Worm (Caenorhabditis elegans) whole organism, L2 larva: ENCODE data around the gene Y82E9BL.19.
"Not testable (repeated sequence)": the region's sequence is repeated elsewhere in the genome, so short reads cannot be mapped to it uniquely, and the experiment has no call there.

Experiments used
- ZK546.5 ChIP-seq: sonication (generic microtip); optimal IDR thresholded peaks from 2 replicates; lab custom pipeline; 2017; ENCODE audit warnings: missing biosample characterization, missing genetic modification characterization
- alr-1 ChIP-seq: fragments of 150-350 bp; optimal IDR thresholded peaks from 2 replicates; lab custom pipeline; 2014; ENCODE audit warnings: missing biosample characterization, missing genetic modification characterization
- aly-2 ChIP-seq: fragments of 150-350 bp; optimal IDR thresholded peaks from 2 replicates; lab custom pipeline; 2014; ENCODE audit warnings: missing biosample characterization, missing genetic modification characterization
- ama-1 ChIP-seq: fragments of 150-350 bp; optimal IDR thresholded peaks from 2 replicates; lab custom pipeline; 2018; ENCODE audit warnings: inconsistent platforms
- ceh-16 ChIP-seq: fragments of 150-350 bp; optimal IDR thresholded peaks from 2 replicates; lab custom pipeline; 2014; ENCODE audit warnings: missing biosample characterization, missing genetic modification characterization
- ceh-82 ChIP-seq: fragments of 150-350 bp; optimal IDR thresholded peaks from 2 replicates; lab custom pipeline; 2014; ENCODE audit warnings: missing biosample characterization, missing genetic modification characterization
- dmd-4 ChIP-seq: sonication (generic microtip); optimal IDR thresholded peaks from 2 replicates; lab custom pipeline; 2017; ENCODE audit warnings: missing biosample characterization, missing genetic modification characterization
- egl-27 ChIP-seq: sonication (generic microtip); optimal IDR thresholded peaks from 3 replicates; lab custom pipeline; 2017; ENCODE audit warnings: missing biosample characterization, missing genetic modification reagents, missing genetic modification characterization
- elt-3 ChIP-seq: sonication (generic microtip); optimal IDR thresholded peaks from 2 replicates; lab custom pipeline; 2017; ENCODE audit warnings: missing biosample characterization, missing genetic modification characterization
- fos-1 ChIP-seq: fragments of 150-350 bp; optimal IDR thresholded peaks from 2 replicates; lab custom pipeline; 2014; ENCODE audit warnings: missing biosample characterization, missing genetic modification characterization
- gmeb-1 ChIP-seq: fragments of 150-350 bp; optimal IDR thresholded peaks from 2 replicates; lab custom pipeline; 2014; ENCODE audit warnings: missing biosample characterization, missing genetic modification characterization
- lin-11 ChIP-seq: fragments of 150-350 bp; sonication (generic microtip); optimal IDR thresholded peaks from 2 replicates; lab custom pipeline; 2014; ENCODE audit warnings: missing biosample characterization, missing genetic modification characterization, inconsistent platforms, mixed read lengths
- lin-13 ChIP-seq: fragments of 150-350 bp; optimal IDR thresholded peaks from 2 replicates; lab custom pipeline; 2014; ENCODE audit warnings: missing biosample characterization, missing genetic modification reagents, missing genetic modification characterization
- lsy-2 ChIP-seq, 2 experiments: fragments of 150-350 bp in 1 of 2; sonication (generic microtip) in 1 of 2; optimal IDR thresholded peaks; 2 replicates each; lab custom pipeline; 2014 to 2017; ENCODE audit warnings: missing biosample characterization in 2 of 2, missing genetic modification characterization in 2 of 2
- mbf-1 ChIP-seq: sonication (generic microtip); optimal IDR thresholded peaks from 2 replicates; lab custom pipeline; 2017; ENCODE audit warnings: missing biosample characterization, missing genetic modification characterization
- nhr-12 ChIP-seq: fragments of 150-350 bp; optimal IDR thresholded peaks from 2 replicates; lab custom pipeline; 2014; ENCODE audit warnings: missing biosample characterization, missing genetic modification characterization
- nhr-129 ChIP-seq: fragments of 150-350 bp; optimal IDR thresholded peaks from 2 replicates; lab custom pipeline; 2014; ENCODE audit warnings: missing biosample characterization, missing genetic modification characterization
- nhr-21 ChIP-seq: fragments of 150-350 bp; optimal IDR thresholded peaks from 2 replicates; lab custom pipeline; 2014; ENCODE audit warnings: missing biosample characterization, missing genetic modification characterization
- nhr-237 ChIP-seq: fragments of 150-350 bp; optimal IDR thresholded peaks from 2 replicates; lab custom pipeline; 2014; ENCODE audit warnings: missing biosample characterization, missing genetic modification characterization
- nhr-25 ChIP-seq: fragments of 150-350 bp; sonication (generic microtip); optimal IDR thresholded peaks from 3 replicates; lab custom pipeline; 2014; ENCODE audit warnings: missing biosample characterization, missing genetic modification characterization
- nhr-6 ChIP-seq: fragments of 150-350 bp; optimal IDR thresholded peaks from 2 replicates; lab custom pipeline; 2014; ENCODE audit warnings: missing biosample characterization, missing genetic modification characterization
- nhr-77 ChIP-seq: fragments of 150-350 bp; optimal IDR thresholded peaks from 2 replicates; lab custom pipeline; 2014; ENCODE audit warnings: missing biosample characterization, missing genetic modification characterization
- peb-1 ChIP-seq: fragments of 150-350 bp; optimal IDR thresholded peaks from 2 replicates; lab custom pipeline; 2014; ENCODE audit warnings: missing biosample characterization, missing genetic modification characterization
- sem-4 ChIP-seq: fragments of 150-350 bp; optimal IDR thresholded peaks from 2 replicates; lab custom pipeline; 2014; ENCODE audit warnings: missing biosample characterization, missing genetic modification reagents, missing genetic modification characterization
- skn-1 ChIP-seq: sonication (generic microtip); optimal IDR thresholded peaks from 2 replicates; lab custom pipeline; 2017; ENCODE audit warnings: missing biosample characterization, missing genetic modification characterization
- sma-3 ChIP-seq: sonication (generic microtip); optimal IDR thresholded peaks from 2 replicates; lab custom pipeline; 2016; ENCODE audit warnings: missing genetic modification reagents, missing genetic modification characterization, missing compliant biosample characterization
- sma-9 ChIP-seq, 2 experiments: fragments of 150-350 bp in 1 of 2; sonication (generic microtip) in 1 of 2; optimal IDR thresholded peaks; 2 replicates each; lab custom pipeline; 2014 to 2016; ENCODE audit warnings: missing genetic modification characterization in 2 of 2, mild to moderate bottlenecking in 1 of 2, missing biosample characterization in 1 of 2, missing compliant biosample characterization in 1 of 2, missing genetic modification reagents in 1 of 2, moderate library complexity in 1 of 2
- snpc-4 ChIP-seq: fragments of 150-350 bp; optimal IDR thresholded peaks from 2 replicates; lab custom pipeline; 2014; ENCODE audit warnings: missing biosample characterization, missing genetic modification characterization
- unc-39 ChIP-seq: fragments of 150-350 bp; optimal IDR thresholded peaks from 2 replicates; lab custom pipeline; 2014; ENCODE audit warnings: missing biosample characterization, missing genetic modification characterization
- zag-1 ChIP-seq: fragments of 150-350 bp; optimal IDR thresholded peaks from 2 replicates; lab custom pipeline; 2014; ENCODE audit warnings: missing biosample characterization, missing genetic modification characterization
- ztf-1 ChIP-seq: fragments of 200-800 bp; sonication (Bioruptor generic); conservative IDR thresholded peaks from 2 replicates; pipeline ENCODE4 v1.3.6; 2022; ENCODE audit warnings: missing genetic modification characterization, missing compliant biosample characterization
- ztf-11 ChIP-seq: sonication (generic microtip); optimal IDR thresholded peaks from 2 replicates; lab custom pipeline; 2017; ENCODE audit warnings: missing biosample characterization, missing genetic modification characterization

Y82E9BL.19 gene

ce11 chrIII:1350745-1351144, 18.9 kb downstream of the Y82E9BL.19 start, which contains the start of gene Y82E9BL.3:
Y82E9BL.3 (minus strand) TSS chrIII:1350845.
- TF ChIP-seq egl-27 (tag; lab: Kevin White, UChicago) (no peak), ZK546.5 (tag; lab: Kevin White, UChicago) (no peak), snpc-4 (tag; lab: Kevin White, UChicago) (no peak), peb-1 (no peak), nhr-21 (tag; lab: Kevin White, UChicago) (no peak), nhr-25 (tag; lab: Kevin White, UChicago) (no peak), ztf-1 (GFP tag; lab: Robert Waterston, UW) (no peak), mbf-1 (tag; lab: Kevin White, UChicago) (no peak), sem-4 (no peak), dmd-4 (tag; lab: Kevin White, UChicago) (no peak), zag-1 (no peak), elt-3 (tag; lab: Kevin White, UChicago) (no peak), aly-2 (tag; lab: Kevin White, UChicago) (no peak), lin-13 (no peak), lsy-2 (tag; optimal IDR thresholded peaks at IDR 0.05; lab: Kevin White, UChicago) (no peak), nhr-129 (tag; lab: Kevin White, UChicago) (no peak), skn-1 (tag; lab: Kevin White, UChicago) (no peak), ceh-16 (tag; lab: Kevin White, UChicago) (no peak), ama-1 (lab: Kevin White, UChicago) (no peak), lin-11 (tag; lab: Kevin White, UChicago) (no peak)

ce11 chrIII:1354523-1354922, 22.7 kb downstream of the Y82E9BL.19 start:
- TF ChIP-seq alr-1 (no peak), sma-9 (GFP tag; optimal IDR thresholded peaks at IDR 0.05; lab: Kevin White, UChicago) (no peak), sma-9 (tag; optimal IDR thresholded peaks at IDR 0.05; lab: Kevin White, UChicago) (no peak), sma-3 (GFP tag; lab: Kevin White, UChicago) (no peak), gmeb-1 (tag; lab: Kevin White, UChicago) (no peak), nhr-6 (no peak), nhr-77 (tag; lab: Kevin White, UChicago) (no peak), nhr-237 (tag; lab: Kevin White, UChicago) (no peak), elt-3 (tag; lab: Kevin White, UChicago) (no peak), lin-13 (no peak), snpc-4 (tag; lab: Kevin White, UChicago) (no peak), ztf-11 (no peak), skn-1 (tag; lab: Kevin White, UChicago) (no peak), nhr-129 (tag; lab: Kevin White, UChicago) (no peak), peb-1 (no peak), ZK546.5 (tag; lab: Kevin White, UChicago) (no peak), ama-1 (lab: Kevin White, UChicago) (no peak), dmd-4 (tag; lab: Kevin White, UChicago) (no peak), unc-39 (tag; lab: Kevin White, UChicago) (no peak)

- TF ChIP-seq egl-27 (tag; lab: Kevin White, UChicago) (no peak), ceh-82 (tag; lab: Kevin White, UChicago) (no peak), lin-11 (tag; lab: Kevin White, UChicago) (no peak), ztf-1 (GFP tag; lab: Robert Waterston, UW) (no peak), sma-9 (GFP tag; optimal IDR thresholded peaks at IDR 0.05; lab: Kevin White, UChicago) (no peak), sma-9 (tag; optimal IDR thresholded peaks at IDR 0.05; lab: Kevin White, UChicago) (no peak), zag-1 (no peak), fos-1 (no peak)
These were observed 23.5 kb downstream of the Y82E9BL.19 start, which contains the start of gene Y82E9BL.1 for ce11 chrIII:1355320-1355719. Y82E9BL.1 (minus strand) TSS chrIII:1355420.

ce11 chrIII:1357973-1358372, 26.2 kb downstream of the Y82E9BL.19 start, which contains the start of gene Y82E9BR.8:
Y82E9BR.8 (minus strand) TSS chrIII:1358073.
- TF ChIP-seq sem-4; dmd-4 (tag; lab: Kevin White, UChicago); nhr-12 (tag; lab: Kevin White, UChicago): not testable (repeated sequence)

- TF ChIP-seq snpc-4 (tag; lab: Kevin White, UChicago) = no peak
These were observed 27.9 kb downstream of the Y82E9BL.19 start, which contains the start of gene Y82E9BR.9 for ce11 chrIII:1359669-1360068. Y82E9BR.9 (minus strand) TSS chrIII:1359769.
